Fruit fly (Drosophila melanogaster) whole organism, embryonic: ENCODE measurements around the gene mRpL49.

Source experiments
- Atf6 ChIP-seq: fragments of 200-800 bp; sonication (Bioruptor generic); IDR thresholded peaks from 2 replicates; pipeline ENCODE4 v1.3.6; 2022; ENCODE audit warnings: missing biosample characterization, missing genetic modification characterization
- CG10462 ChIP-seq: fragments of 200-800 bp; sonication (Bioruptor generic); optimal IDR thresholded peaks from 2 replicates; lab custom pipeline; 2016; ENCODE audit warnings: missing biosample characterization, missing genetic modification characterization
- CG12744 ChIP-seq: fragments of 200-800 bp; sonication (Bioruptor generic); optimal IDR thresholded peaks from 2 replicates; lab custom pipeline; 2016; ENCODE audit warnings: missing biosample characterization, missing genetic modification characterization
- CG13624 ChIP-seq: fragments of 200-800 bp; sonication (Bioruptor generic); optimal IDR thresholded peaks from 2 replicates; lab custom pipeline; 2016; ENCODE audit warnings: missing biosample characterization, missing genetic modification characterization
- CG14441 ChIP-seq: fragments of 200-800 bp; sonication (Bioruptor generic); IDR thresholded peaks from 2 replicates; pipeline ENCODE4 v1.3.6; 2022; ENCODE audit warnings: missing biosample characterization, missing genetic modification characterization
- CG15601 ChIP-seq: fragments of 200-800 bp; sonication (Bioruptor generic); optimal IDR thresholded peaks from 3 replicates; lab custom pipeline; 2019; ENCODE audit warnings: missing biosample characterization, mild to moderate bottlenecking, missing genetic modification characterization, moderate library complexity
- CG17359 ChIP-seq: fragments of 200-800 bp; sonication (Bioruptor generic); optimal IDR thresholded peaks from 3 replicates; lab custom pipeline; 2018; ENCODE audit warnings: missing biosample characterization, mild to moderate bottlenecking, missing genetic modification characterization, moderate library complexity
- CG18011 ChIP-seq: fragments of 200-800 bp; sonication (Bioruptor generic); optimal IDR thresholded peaks from 2 replicates; lab custom pipeline; 2017; ENCODE audit warnings: missing biosample characterization, missing genetic modification characterization, mild to moderate bottlenecking, moderate library complexity, missing genotype
- CG18262 ChIP-seq: fragments of 200-800 bp; optimal IDR thresholded peaks from 3 replicates; lab custom pipeline; 2019; ENCODE audit warnings: missing biosample characterization, mild to moderate bottlenecking, missing genetic modification characterization, moderate library complexity
- CG3407 ChIP-seq: fragments of 200-800 bp; sonication (Bioruptor generic); optimal IDR thresholded peaks from 2 replicates; lab custom pipeline; 2018; ENCODE audit warnings: missing biosample characterization, mild to moderate bottlenecking, missing genetic modification characterization
- CG4328 ChIP-seq: fragments of 200-800 bp; sonication (Bioruptor generic); optimal IDR thresholded peaks from 3 replicates; lab custom pipeline; 2017; ENCODE audit warnings: missing biosample characterization, missing genetic modification reagents, missing genetic modification characterization
- CG43689 ChIP-seq: fragments of 200-800 bp; sonication (Bioruptor generic); IDR thresholded peaks from 2 replicates; pipeline ENCODE4 v1.3.6; 2022; ENCODE audit warnings: missing biosample characterization, missing genetic modification characterization
- CG6765 ChIP-seq: fragments of 200-800 bp; sonication (Bioruptor generic); optimal IDR thresholded peaks from 3 replicates; lab custom pipeline; 2017; ENCODE audit warnings: missing biosample characterization, mild to moderate bottlenecking, missing genetic modification characterization
- CG8765 ChIP-seq: fragments of 200-800 bp; sonication (Bioruptor generic); IDR thresholded peaks from 2 replicates; pipeline ENCODE4 v1.3.6; 2022; ENCODE audit warnings: missing biosample characterization, missing genetic modification characterization
- CHES-1-like ChIP-seq: fragments of 200-800 bp; sonication (Bioruptor generic); optimal IDR thresholded peaks from 2 replicates; lab custom pipeline; 2016; ENCODE audit warnings: missing biosample characterization, missing genetic modification characterization
- E2f2 ChIP-seq: fragments of 200-800 bp; sonication (Bioruptor generic); IDR thresholded peaks from 2 replicates; pipeline ENCODE4 v1.3.6; 2022; ENCODE audit warnings: missing biosample characterization, missing genetic modification characterization
- Ets97D ChIP-seq: fragments of 200-800 bp; sonication (Bioruptor generic); optimal IDR thresholded peaks from 3 replicates; lab custom pipeline; 2016; ENCODE audit warnings: missing biosample characterization, missing genetic modification characterization
- HLHmδ ChIP-seq: fragments of 200-800 bp; sonication (Bioruptor generic); optimal IDR thresholded peaks from 2 replicates; lab custom pipeline; 2018; ENCODE audit warnings: missing biosample characterization, mild to moderate bottlenecking, missing genetic modification characterization, moderate library complexity
- Hey ChIP-seq: fragments of 200-800 bp; sonication (Bioruptor generic); optimal IDR thresholded peaks from 3 replicates; lab custom pipeline; 2018; ENCODE audit warnings: missing biosample characterization, mild to moderate bottlenecking, missing genetic modification characterization
- HmgZ ChIP-seq: fragments of 200-800 bp; sonication (Bioruptor generic); optimal IDR thresholded peaks from 2 replicates; lab custom pipeline; 2018; ENCODE audit warnings: missing biosample characterization, mild to moderate bottlenecking, missing genetic modification characterization
- MBD-R2 ChIP-seq: fragments of 200-800 bp; sonication (Bioruptor generic); IDR thresholded peaks from 2 replicates; pipeline ENCODE4 v1.3.6; 2022; ENCODE audit warnings: missing biosample characterization, missing genetic modification characterization
- MTF-1 ChIP-seq: fragments of 200-800 bp; sonication (Bioruptor generic); optimal IDR thresholded peaks from 2 replicates; lab custom pipeline; 2018; ENCODE audit warnings: missing biosample characterization, mild to moderate bottlenecking, missing genetic modification characterization, borderline replicate concordance
- Mad ChIP-seq: fragments of 200-800 bp; sonication (Bioruptor generic); optimal IDR thresholded peaks from 2 replicates; lab custom pipeline; 2016; ENCODE audit warnings: missing biosample characterization, missing genetic modification characterization
- Neu2 ChIP-seq: fragments of 200-800 bp; sonication (Bioruptor generic); optimal IDR thresholded peaks from 3 replicates; lab custom pipeline; 2016; ENCODE audit warnings: missing biosample characterization, missing genetic modification characterization, borderline replicate concordance
- Nf-YB ChIP-seq: fragments of 200-800 bp; sonication (Bioruptor generic); optimal IDR thresholded peaks from 3 replicates; lab custom pipeline; 2019; ENCODE audit warnings: missing biosample characterization, mild to moderate bottlenecking, missing genetic modification characterization, moderate library complexity
- Nf-YC ChIP-seq: fragments of 200-800 bp; optimal IDR thresholded peaks from 3 replicates; lab custom pipeline; 2019; ENCODE audit warnings: missing biosample characterization, mild to moderate bottlenecking, missing genetic modification characterization, moderate library complexity
- Oli ChIP-seq: fragments of 200-800 bp; sonication (Bioruptor generic); optimal IDR thresholded peaks from 2 replicates; lab custom pipeline; 2018; ENCODE audit warnings: missing biosample characterization, mild to moderate bottlenecking, missing genetic modification characterization, moderate library complexity
- Ravus ChIP-seq: fragments of 200-800 bp; sonication (Bioruptor generic); IDR thresholded peaks from 2 replicates; pipeline ENCODE4 v1.3.6; 2022; ENCODE audit warnings: missing biosample characterization, missing genetic modification characterization
- ac ChIP-seq: fragments of 200-800 bp; sonication (Bioruptor generic); optimal IDR thresholded peaks from 3 replicates; lab custom pipeline; 2017; ENCODE audit warnings: missing biosample characterization, mild to moderate bottlenecking, missing genetic modification characterization
- bowl ChIP-seq: fragments of 200-800 bp; sonication (Bioruptor generic); IDR thresholded peaks from 2 replicates; pipeline ENCODE4 v1.3.6; 2022; ENCODE audit warnings: missing biosample characterization, missing genetic modification characterization
- dysf ChIP-seq: fragments of 200-800 bp; sonication (Bioruptor generic); IDR thresholded peaks from 3 replicates; pipeline ENCODE4 v1.3.6; 2022; ENCODE audit warnings: missing biosample characterization, missing genetic modification characterization
- ems ChIP-seq: fragments of 200-800 bp; sonication (Bioruptor generic); optimal IDR thresholded peaks from 3 replicates; lab custom pipeline; 2016; ENCODE audit warnings: missing biosample characterization, missing genetic modification characterization
- fd96Cb ChIP-seq: fragments of 200-800 bp; sonication (Bioruptor generic); optimal IDR thresholded peaks from 2 replicates; lab custom pipeline; 2018; ENCODE audit warnings: missing biosample characterization, mild to moderate bottlenecking, missing genetic modification characterization, moderate library complexity
- gem ChIP-seq: fragments of 200-800 bp; sonication (Bioruptor generic); optimal IDR thresholded peaks from 2 replicates; lab custom pipeline; 2019; ENCODE audit warnings: missing biosample characterization, mild to moderate bottlenecking, missing genetic modification characterization, moderate library complexity
- ham ChIP-seq: fragments of 200-800 bp; sonication (Bioruptor generic); IDR thresholded peaks from 2 replicates; pipeline ENCODE4 v1.3.6; 2022; ENCODE audit warnings: missing biosample characterization, missing genetic modification characterization
- insv ChIP-seq, 2 experiments: fragments of 200-800 bp; sonication (Bioruptor generic); optimal IDR thresholded peaks; 3 replicates each; lab custom pipeline; 2016 to 2018; ENCODE audit warnings: missing biosample characterization in 2 of 2, missing genetic modification characterization in 2 of 2
- kni ChIP-seq: fragments of 200-800 bp; sonication (Bioruptor generic); optimal IDR thresholded peaks from 3 replicates; lab custom pipeline; 2017; ENCODE audit warnings: mild to moderate bottlenecking, missing biosample characterization, missing genetic modification reagents, missing genetic modification characterization
- knrl ChIP-seq: fragments of 200-800 bp; sonication (Bioruptor generic); IDR thresholded peaks from 3 replicates; pipeline ENCODE4 v1.3.6; 2022; ENCODE audit warnings: missing biosample characterization, missing genetic modification characterization; ENCODE audit not compliant: partially characterized antibody
- lov ChIP-seq, 2 experiments: fragments of 200-800 bp in 1 of 2; fragments of >200 bp in 1 of 2; sonication (Bioruptor generic) in 1 of 2; IDR thresholded peaks in 1 of 2; optimal IDR thresholded peaks in 1 of 2; 2 replicates in 1 of 2; 3 replicates in 1 of 2; pipeline versions ENCODE4 v1.3.6 to Lab custom; 2017 to 2022; ENCODE audit warnings: missing biosample characterization in 1 of 2, missing genetic modification characterization in 1 of 2
- nau ChIP-seq: fragments of 200-800 bp; sonication (Bioruptor generic); optimal IDR thresholded peaks from 3 replicates; lab custom pipeline; 2017; ENCODE audit warnings: missing biosample characterization, mild to moderate bottlenecking, missing genetic modification characterization, missing genetic modification reagents
- org-1 ChIP-seq: fragments of 200-800 bp; sonication (Bioruptor generic); optimal IDR thresholded peaks from 2 replicates; lab custom pipeline; 2017; ENCODE audit warnings: missing biosample characterization, missing genetic modification characterization
- pb ChIP-seq: fragments of 200-800 bp; sonication (Bioruptor generic); optimal IDR thresholded peaks from 3 replicates; lab custom pipeline; 2016; ENCODE audit warnings: missing biosample characterization, missing genetic modification characterization
- pfk ChIP-seq: fragments of 200-800 bp; sonication (Bioruptor generic); optimal IDR thresholded peaks from 2 replicates; lab custom pipeline; 2018; ENCODE audit warnings: missing biosample characterization, mild to moderate bottlenecking, missing genetic modification characterization, moderate library complexity
- pum ChIP-seq: fragments of 200-800 bp; sonication (Bioruptor generic); optimal IDR thresholded peaks from 2 replicates; lab custom pipeline; 2016; ENCODE audit warnings: missing biosample characterization, missing genetic modification characterization
- pzg ChIP-seq: fragments of 200-800 bp; sonication (Bioruptor generic); optimal IDR thresholded peaks from 3 replicates; lab custom pipeline; 2018; ENCODE audit warnings: missing biosample characterization, mild to moderate bottlenecking, missing genetic modification characterization, moderate library complexity
- repo ChIP-seq: fragments of 200-800 bp; sonication (Bioruptor generic); optimal IDR thresholded peaks from 2 replicates; lab custom pipeline; 2016; ENCODE audit warnings: missing biosample characterization, missing genetic modification characterization
- row ChIP-seq: fragments of 200-800 bp; sonication (Bioruptor generic); IDR thresholded peaks from 3 replicates; pipeline ENCODE4 v1.3.6; 2022; ENCODE audit warnings: missing biosample characterization, missing genetic modification characterization
- sc ChIP-seq, 3 experiments: fragments of >200 bp in 2 of 3; fragments of 200-800 bp in 1 of 3; sonication (Bioruptor generic) in 1 of 3; optimal IDR thresholded peaks; 2 replicates in 2 of 3; 3 replicates in 1 of 3; lab custom pipeline; 2017; ENCODE audit warnings: mild to moderate bottlenecking in 1 of 3, missing biosample characterization in 1 of 3, missing genetic modification characterization in 1 of 3, missing genetic modification reagents in 1 of 3
- ssp ChIP-seq: fragments of 200-800 bp; sonication (Bioruptor generic); IDR thresholded peaks from 2 replicates; pipeline ENCODE4 v1.3.6; 2022; ENCODE audit warnings: missing biosample characterization, missing genetic modification characterization
- tap ChIP-seq: fragments of 200-800 bp; optimal IDR thresholded peaks from 3 replicates; lab custom pipeline; 2019; ENCODE audit warnings: missing biosample characterization, mild to moderate bottlenecking, missing genetic modification characterization, moderate library complexity
- tio ChIP-seq: fragments of 200-800 bp; sonication (Bioruptor generic); optimal IDR thresholded peaks from 2 replicates; lab custom pipeline; 2017; ENCODE audit warnings: missing biosample characterization, missing genetic modification characterization, inconsistent platforms
- zfh2 ChIP-seq: fragments of 200-800 bp; sonication (Bioruptor generic); optimal IDR thresholded peaks from 2 replicates; lab custom pipeline; 2016; ENCODE audit warnings: missing biosample characterization, missing genetic modification characterization

The mRpL49 gene

DNA sequence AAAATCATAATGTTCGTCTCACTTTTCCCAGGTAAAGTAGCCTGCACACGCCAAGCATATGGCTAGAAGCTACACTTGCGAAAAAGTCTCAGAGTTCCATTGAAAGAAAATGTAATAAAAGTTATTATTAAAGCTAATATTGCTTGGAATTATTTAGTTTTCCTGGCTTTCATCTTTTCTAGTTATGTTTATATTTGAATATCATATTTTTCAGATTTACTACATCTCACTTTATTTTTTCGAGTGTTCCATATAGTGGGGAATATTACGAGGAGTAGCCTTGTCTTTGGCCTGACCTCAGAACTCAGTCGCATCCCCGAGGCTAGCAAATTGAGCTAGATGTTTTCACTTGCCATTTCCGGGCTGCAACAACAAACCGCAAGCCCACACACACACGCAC, 19.4 kb upstream of the mRpL49 start (continued):
- TF ChIP-seq Nf-YC: no peak
- no peak for TF ChIP-seq HmgZ (tag; lab: Kevin White, UChicago)
- TF ChIP-seq pfk (GFP tag; lab: Kevin White, UChicago): no peak
- no peak for TF ChIP-seq knrl (GFP tag; lab: Robert Waterston, UW)
- no peak for TF ChIP-seq Oli
- no peak for TF ChIP-seq CHES-1-like (GFP tag; lab: Kevin White, UChicago)
- TF ChIP-seq tio (GFP tag; lab: Kevin White, UChicago): no peak
- TF ChIP-seq bowl (GFP tag; lab: Robert Waterston, UW): no peak
- TF ChIP-seq gem (tag; lab: Kevin White, UChicago): peak; percentile 26
- TF ChIP-seq CG18262 (tag; lab: Kevin White, UChicago): no peak
- TF ChIP-seq org-1 (GFP tag; lab: Kevin White, UChicago): no peak
- TF ChIP-seq CG3407 (GFP tag; lab: Kevin White, UChicago): no peak
- TF ChIP-seq CG6765 (GFP tag; lab: Kevin White, UChicago): no peak
- no peak for TF ChIP-seq ems
- no peak for TF ChIP-seq ssp
- no peak for TF ChIP-seq ham (GFP tag; lab: Robert Waterston, UW)
- TF ChIP-seq MBD-R2 (GFP tag; lab: Robert Waterston, UW): no peak
- no peak for TF ChIP-seq Ets97D (GFP tag; lab: Kevin White, UChicago)
- TF ChIP-seq E2f2 (GFP tag; lab: Robert Waterston, UW): no peak
- no peak for TF ChIP-seq insv (GFP tag; optimal IDR thresholded peaks at IDR 0.05; lab: Kevin White, UChicago)
- no peak for TF ChIP-seq tap (tag; lab: Kevin White, UChicago)
- TF ChIP-seq Hey: no peak
- no peak for TF ChIP-seq row (GFP tag; lab: Robert Waterston, UW)
- no peak for TF ChIP-seq Mad
- no peak for TF ChIP-seq CG10462 (GFP tag; lab: Kevin White, UChicago)
- no peak for TF ChIP-seq fd96Cb (tag; lab: Kevin White, UChicago)
- TF ChIP-seq Ravus: no peak
- TF ChIP-seq zfh2 (GFP tag; lab: Kevin White, UChicago): no peak
- no peak for TF ChIP-seq pb (GFP tag; lab: Kevin White, UChicago)
- no peak for TF ChIP-seq Neu2 (GFP tag; lab: Kevin White, UChicago)
- TF ChIP-seq pzg (GFP tag; lab: Kevin White, UChicago): no peak
- no peak for TF ChIP-seq Nf-YB (GFP tag; lab: Kevin White, UChicago)
- no peak for TF ChIP-seq repo (GFP tag; lab: Kevin White, UChicago)
- no peak for TF ChIP-seq lov (optimal IDR thresholded peaks at IDR 0.05; lab: Kevin White, UChicago)
- TF ChIP-seq lov (GFP tag; IDR thresholded peaks at IDR 0.05; lab: Robert Waterston, UW): no peak
- 0 out of 3 replicates have a peak, but pooled peaks have one; percentile 23 for TF ChIP-seq dysf (GFP tag; lab: Robert Waterston, UW)
- no peak for TF ChIP-seq sc (optimal IDR thresholded peaks at IDR 0.05; lab: Kevin White, UChicago)
- no peak for TF ChIP-seq sc (GFP tag; optimal IDR thresholded peaks at IDR 0.05; lab: Kevin White, UChicago)
- TF ChIP-seq CG43689: no peak
- TF ChIP-seq CG18011 (GFP tag; lab: Kevin White, UChicago): no peak
- no peak for TF ChIP-seq CG8765 (GFP tag; lab: Robert Waterston, UW)
- TF ChIP-seq CG14441 (GFP tag; lab: Robert Waterston, UW): 0 out of 2 replicates have a peak, but pooled peaks have one; percentile 22
- TF ChIP-seq, all 482 proteins: peak for 27

DNA sequence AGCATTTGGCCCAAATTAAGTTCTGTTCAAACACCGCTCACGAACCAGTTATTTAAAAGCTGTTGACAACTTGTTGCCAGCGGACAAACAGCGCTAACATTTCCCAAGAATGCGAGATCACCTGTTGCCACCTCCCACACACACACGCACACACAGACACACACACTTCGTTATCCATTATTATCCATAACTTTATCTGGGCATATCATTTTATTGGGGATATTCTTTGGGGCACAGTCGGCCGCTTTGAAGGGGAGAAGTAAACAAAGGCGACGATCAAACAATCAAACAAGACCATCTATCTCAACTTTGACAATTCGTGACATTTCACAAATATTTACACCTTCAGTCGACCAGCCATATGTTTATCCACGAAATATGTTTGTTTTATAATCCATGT, 17.8 kb upstream of the mRpL49 start:
- TF ChIP-seq pum (GFP tag; lab: Kevin White, UChicago) (no peak), CG12744 (no peak), kni (GFP tag; lab: Kevin White, UChicago) (peak; percentile 51), MTF-1 (peak; percentile 69), HLHmδ (no peak), nau (GFP tag; lab: Kevin White, UChicago) (peak; percentile 43), CG13624 (GFP tag; lab: Kevin White, UChicago) (no peak), CG17359 (tag; lab: Kevin White, UChicago) (peak; percentile 28), CG4328 (GFP tag; lab: Kevin White, UChicago) (peak; percentile 0), Atf6 (GFP tag; lab: Robert Waterston, UW) (peak; percentile 25; the same call in 1 of the 2 replicates), ac (GFP tag; lab: Kevin White, UChicago) (no peak), CG15601 (tag; lab: Kevin White, UChicago) (peak; percentile 60)
